Worm (Caenorhabditis elegans): ENCODE results near the gene T22G5.1.
A peak's percentile ranks its signal among the peaks of the same experiment; 100 is the strongest.

Gene T22G5.1

DNA sequence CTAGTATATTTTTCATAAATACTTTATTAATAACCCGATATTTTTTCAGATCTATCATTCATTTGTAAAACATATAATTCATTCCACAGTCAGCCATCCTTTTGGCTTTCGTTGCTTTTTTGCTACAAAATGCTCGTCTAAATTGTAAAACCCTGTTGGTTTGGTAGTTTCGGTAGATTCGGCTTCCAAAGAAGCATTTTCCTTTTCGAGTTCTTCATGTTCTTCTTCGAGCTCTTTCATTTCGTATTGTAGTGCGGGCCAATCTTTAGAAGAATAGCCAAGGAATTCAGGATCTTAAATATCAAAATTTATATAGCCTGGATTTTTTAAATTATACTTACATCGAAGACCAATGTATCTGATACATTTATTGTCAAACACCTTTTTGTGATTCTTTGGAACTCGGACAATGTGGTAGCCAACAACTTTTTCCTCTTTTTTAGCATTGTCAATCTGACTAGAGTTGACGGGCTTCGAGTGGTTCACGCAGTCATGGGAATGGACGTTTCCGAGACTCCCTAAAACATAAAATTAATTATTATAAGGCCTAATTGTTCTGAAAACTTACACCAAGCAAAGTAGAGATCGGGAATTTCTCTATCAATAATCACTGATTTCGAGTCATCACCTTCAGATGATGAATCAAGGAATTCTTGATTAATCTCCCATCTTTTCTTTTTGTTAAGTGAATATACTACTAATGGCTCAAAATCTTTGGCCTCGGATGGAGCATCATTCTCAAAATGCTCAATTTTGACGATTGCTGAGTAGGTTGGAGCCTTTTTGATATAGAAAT lies 31.7 kb downstream of the T22G5.1 start (continued):
- no peak for TF ChIP-seq D2030.7 (GFP tag; IDR thresholded peaks at IDR 0.05)
- TF ChIP-seq rcor-1 (GFP tag; IDR thresholded peaks at IDR 0.05): no peak
- no peak for TF ChIP-seq let-526 (GFP tag; IDR thresholded peaks at IDR 0.05)
- TF ChIP-seq chd-7 (tag; optimal IDR thresholded peaks at IDR 0.05): peak; percentile 38
- no peak for TF ChIP-seq Y53G8AR.9 (GFP tag; conservative IDR thresholded peaks at IDR 0.05)
- TF ChIP-seq lir-1 (GFP tag; conservative IDR thresholded peaks at IDR 0.05): no peak
- 0 out of 2 replicates have a peak, but pooled peaks have one; percentile 27 for TF ChIP-seq madf-3 (GFP tag; IDR thresholded peaks at IDR 0.05)
- TF ChIP-seq K11D2.4 (GFP tag; IDR thresholded peaks at IDR 0.05): peak; percentile 45
- no peak for TF ChIP-seq F23B12.7 (tag; optimal IDR thresholded peaks at IDR 0.05; ENCODE audit: insufficient read depth)
- TF ChIP-seq xnd-1 (tag; optimal IDR thresholded peaks at IDR 0.05): no peak
- no peak for TF ChIP-seq ztf-25 (GFP tag; IDR thresholded peaks at IDR 0.05)
- 0 out of 2 replicates have a peak, but pooled peaks have one; percentile 5 for TF ChIP-seq aptf-2 (GFP tag; conservative IDR thresholded peaks at IDR 0.05)
- no peak for TF ChIP-seq nhr-90 (tag; optimal IDR thresholded peaks at IDR 0.05)
- no peak for TF ChIP-seq dpff-1 (tag; optimal IDR thresholded peaks at IDR 0.05)
- TF ChIP-seq hmg-20 (GFP tag; IDR thresholded peaks at IDR 0.05): no peak
- TF ChIP-seq tlf-1 (GFP tag; optimal IDR thresholded peaks at IDR 0.05): no peak
- TF ChIP-seq attf-5 (GFP tag; optimal IDR thresholded peaks at IDR 0.05): no peak
- no peak for TF ChIP-seq mel-28 (tag; optimal IDR thresholded peaks at IDR 0.05; ENCODE audit: borderline replicate concordance)
- no peak for TF ChIP-seq ZK185.1 (tag; optimal IDR thresholded peaks at IDR 0.05; ENCODE audit: poor library complexity, severe bottlenecking)
- no peak for TF ChIP-seq nfya-2 (GFP tag; IDR thresholded peaks at IDR 0.05)
- TF ChIP-seq bed-2 (GFP tag; IDR thresholded peaks at IDR 0.05): no peak
- TF ChIP-seq nfyb-1 (GFP tag; IDR thresholded peaks at IDR 0.05): peak; percentile 64
- no peak for TF ChIP-seq ceh-58 (GFP tag; IDR thresholded peaks at IDR 0.05)
- TF ChIP-seq attf-3 (GFP tag; conservative IDR thresholded peaks at IDR 0.05): 0 out of 2 replicates have a peak, but pooled peaks have one; percentile 8
- no peak for TF ChIP-seq ceh-91 (GFP tag; IDR thresholded peaks at IDR 0.05)
- TF ChIP-seq lag-1 (GFP tag; IDR thresholded peaks at IDR 0.05): no peak
- TF ChIP-seq hmg-1.2 (GFP tag; IDR thresholded peaks at IDR 0.05): no peak
- no peak for TF ChIP-seq tbx-9 (tag; optimal IDR thresholded peaks at IDR 0.05; ENCODE audit: borderline replicate concordance)
- no peak for TF ChIP-seq ceh-27 (GFP tag; optimal IDR thresholded peaks at IDR 0.05)
- no peak for TF ChIP-seq nhr-80 (tag; optimal IDR thresholded peaks at IDR 0.05)
- peak; percentile 41 for TF ChIP-seq ztf-3 (GFP tag; optimal IDR thresholded peaks at IDR 0.05)
- TF ChIP-seq F57A8.1 (GFP tag; optimal IDR thresholded peaks at IDR 0.05): no peak
- TF ChIP-seq unc-62 (GFP tag; optimal IDR thresholded peaks at IDR 0.05): no peak
- no peak for TF ChIP-seq lin-54 (GFP tag; optimal IDR thresholded peaks at IDR 0.05)
- peak in 1 of 3 experiments; percentile 39 for TF ChIP-seq lin-35 (GFP tag; optimal IDR thresholded peaks at IDR 0.05)
- TF ChIP-seq B0336.3 (GFP tag; IDR thresholded peaks at IDR 0.05): peak; percentile 15
- no peak for TF ChIP-seq nfya-1 (tag; optimal IDR thresholded peaks at IDR 0.05; ENCODE audit: borderline replicate concordance, insufficient read depth)

DNA sequence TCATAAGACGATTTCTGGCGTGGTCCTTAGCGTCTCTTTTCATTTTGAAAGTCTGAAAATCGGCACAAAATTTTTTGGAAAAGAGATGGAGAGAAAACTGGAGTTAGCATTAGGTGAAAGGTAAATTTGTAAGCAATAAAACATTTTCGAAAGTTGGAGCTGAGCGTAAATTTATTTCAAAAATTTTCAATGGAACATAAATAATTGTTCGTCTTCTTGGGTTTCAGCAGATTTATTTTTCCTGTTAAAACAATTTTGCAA lies 32.2 kb downstream of the T22G5.1 start, which contains the start of gene C06B3.6:
Gene C06B3.6 (minus strand): TSS at position 52 of the 261 bp plus-strand sequence.
- TF ChIP-seq B0336.3 (GFP tag; IDR thresholded peaks at IDR 0.05): 0 out of 2 replicates have a peak, but pooled peaks have one; percentile 0
- TF ChIP-seq aptf-2 (GFP tag; conservative IDR thresholded peaks at IDR 0.05): 0 out of 2 replicates have a peak, but pooled peaks have one; percentile 4
- no peak for TF ChIP-seq bed-1 (GFP tag; IDR thresholded peaks at IDR 0.05)
- peak; percentile 90 for TF ChIP-seq ama-1 (optimal IDR thresholded peaks at IDR 0.05)
- no peak for TF ChIP-seq ama-1 (GFP tag; optimal IDR thresholded peaks at IDR 0.05)
- TF ChIP-seq ztf-22 (GFP tag; optimal IDR thresholded peaks at IDR 0.05): no peak
- TF ChIP-seq pbrm-1 (GFP tag; IDR thresholded peaks at IDR 0.05): 0 out of 2 replicates have a peak, but pooled peaks have one; percentile 5

All from whole organism, young adult.